Fruit fly (Drosophila melanogaster) whole organism, prepupa: ENCODE measurements around the gene CG7879.

Experiments
- Blimp-1 ChIP-seq: fragments of 200-800 bp; sonication (Bioruptor generic); optimal IDR thresholded peaks from 3 replicates; lab custom pipeline; 2017; ENCODE audit warnings: missing biosample characterization, missing genetic modification characterization, mild to moderate bottlenecking, moderate library complexity, missing genetic modification reagents
- CG10631 ChIP-seq: fragments of 200-800 bp; sonication (Bioruptor generic); optimal IDR thresholded peaks from 2 replicates; lab custom pipeline; 2016; ENCODE audit warnings: missing biosample characterization, missing genetic modification characterization
- CG10669 ChIP-seq: fragments of 200-800 bp; sonication (Bioruptor generic); optimal IDR thresholded peaks from 3 replicates; lab custom pipeline; 2018; ENCODE audit warnings: missing biosample characterization, mild to moderate bottlenecking, missing genetic modification characterization, moderate library complexity
- CG11294 ChIP-seq: fragments of 200-800 bp; sonication (Bioruptor generic); IDR thresholded peaks from 2 replicates; pipeline ENCODE4 v1.3.6; 2022; ENCODE audit warnings: missing biosample characterization, missing genetic modification characterization
- CG11902 ChIP-seq: fragments of 200-800 bp; sonication (Bioruptor generic); optimal IDR thresholded peaks from 3 replicates; lab custom pipeline; 2016; ENCODE audit warnings: missing biosample characterization, missing genetic modification characterization
- CG15336 ChIP-seq: fragments of 200-800 bp; sonication (Bioruptor generic); IDR thresholded peaks from 2 replicates; pipeline ENCODE4 v1.3.6; 2022; ENCODE audit warnings: missing biosample characterization, missing genetic modification characterization
- CG1621 ChIP-seq: fragments of 200-800 bp; sonication (Bioruptor generic); optimal IDR thresholded peaks from 3 replicates; lab custom pipeline; 2018; ENCODE audit warnings: missing biosample characterization, mild to moderate bottlenecking, missing genetic modification characterization
- CG3032 ChIP-seq: fragments of 200-800 bp; optimal IDR thresholded peaks from 2 replicates; lab custom pipeline; 2019; ENCODE audit warnings: missing biosample characterization, mild to moderate bottlenecking, missing genetic modification characterization, moderate library complexity
- CG31627 ChIP-seq: fragments of 200-800 bp; sonication (Bioruptor generic); optimal IDR thresholded peaks from 3 replicates; lab custom pipeline; 2016; ENCODE audit warnings: missing biosample characterization, missing genetic modification characterization
- CG32006 ChIP-seq: fragments of 200-800 bp; sonication (Bioruptor generic); optimal IDR thresholded peaks from 3 replicates; lab custom pipeline; 2017; ENCODE audit warnings: missing biosample characterization, mild to moderate bottlenecking, missing genetic modification characterization
- CG34406 ChIP-seq: fragments of 200-800 bp; sonication (Bioruptor generic); optimal IDR thresholded peaks from 3 replicates; lab custom pipeline; 2016; ENCODE audit warnings: missing biosample characterization, missing genetic modification characterization
- CG3919 ChIP-seq: fragments of 200-800 bp; sonication (Bioruptor generic); optimal IDR thresholded peaks from 3 replicates; lab custom pipeline; 2016; ENCODE audit warnings: missing biosample characterization, missing genetic modification characterization
- CG4318 ChIP-seq: fragments of 200-800 bp; sonication (Bioruptor generic); optimal IDR thresholded peaks from 3 replicates; lab custom pipeline; 2017; ENCODE audit warnings: missing biosample characterization, mild to moderate bottlenecking, missing genetic modification characterization
- CG6163 ChIP-seq: fragments of 200-800 bp; sonication (Bioruptor generic); IDR thresholded peaks from 3 replicates; pipeline ENCODE4 v1.3.6; 2022; ENCODE audit warnings: missing biosample characterization, missing genetic modification characterization
- CG6792 ChIP-seq: fragments of 200-800 bp; sonication (Bioruptor generic); optimal IDR thresholded peaks from 3 replicates; lab custom pipeline; 2016; ENCODE audit warnings: missing biosample characterization, missing genetic modification characterization
- CG6854 ChIP-seq: fragments of 200-800 bp; sonication (Bioruptor generic); optimal IDR thresholded peaks from 2 replicates; lab custom pipeline; 2017; ENCODE audit warnings: missing biosample characterization, mild to moderate bottlenecking, missing genetic modification characterization
- CG7368 ChIP-seq: fragments of 200-800 bp; sonication (Bioruptor generic); optimal IDR thresholded peaks from 3 replicates; lab custom pipeline; 2016; ENCODE audit warnings: missing biosample characterization, missing genetic modification characterization
- CG8119 ChIP-seq: fragments of 200-800 bp; sonication (Bioruptor generic); IDR thresholded peaks from 3 replicates; pipeline ENCODE4 v1.3.6; 2022; ENCODE audit warnings: missing biosample characterization, missing genetic modification characterization
- CG8319 ChIP-seq: fragments of 200-800 bp; sonication (Bioruptor generic); optimal IDR thresholded peaks from 3 replicates; lab custom pipeline; 2016; ENCODE audit warnings: missing biosample characterization, missing genetic modification characterization
- Eip75B ChIP-seq: fragments of 200-800 bp; sonication (Bioruptor generic); optimal IDR thresholded peaks from 3 replicates; lab custom pipeline; 2016; ENCODE audit warnings: missing biosample characterization, missing genetic modification characterization
- Eip93F ChIP-seq: fragments of 200-800 bp; sonication (Bioruptor generic); optimal IDR thresholded peaks from 2 replicates; lab custom pipeline; 2016; ENCODE audit warnings: missing biosample characterization, mild to moderate bottlenecking, missing genetic modification characterization
- Ets96B ChIP-seq: fragments of 200-800 bp; optimal IDR thresholded peaks from 2 replicates; lab custom pipeline; 2019; ENCODE audit warnings: missing biosample characterization, mild to moderate bottlenecking, missing genetic modification characterization, moderate library complexity
- Hr38 ChIP-seq: sonication (Bioruptor generic); optimal IDR thresholded peaks from 2 replicates; lab custom pipeline; 2016; ENCODE audit warnings: missing biosample characterization, missing genetic modification characterization
- Hr4 ChIP-seq: fragments of 200-800 bp; sonication (Bioruptor generic); optimal IDR thresholded peaks from 3 replicates; lab custom pipeline; 2016; ENCODE audit warnings: missing biosample characterization, missing genetic modification characterization
- Lpt ChIP-seq: fragments of 200-800 bp; sonication (Bioruptor generic); optimal IDR thresholded peaks from 3 replicates; lab custom pipeline; 2016; ENCODE audit warnings: missing biosample characterization, missing genetic modification characterization
- Smox ChIP-seq: fragments of 200-800 bp; sonication (Bioruptor generic); optimal IDR thresholded peaks from 3 replicates; lab custom pipeline; 2016; ENCODE audit warnings: missing biosample characterization, missing genetic modification characterization
- Sox102F ChIP-seq: fragments of 200-800 bp; sonication (Bioruptor generic); optimal IDR thresholded peaks from 2 replicates; lab custom pipeline; 2016; ENCODE audit warnings: missing biosample characterization, mild to moderate bottlenecking, missing genetic modification characterization
- Sox14 ChIP-seq: fragments of 200-800 bp; sonication (Bioruptor generic); optimal IDR thresholded peaks from 3 replicates; lab custom pipeline; 2016; ENCODE audit warnings: missing biosample characterization, missing genetic modification characterization
- achi ChIP-seq: fragments of 200-800 bp; sonication (Bioruptor generic); optimal IDR thresholded peaks from 3 replicates; lab custom pipeline; 2016; ENCODE audit warnings: missing biosample characterization, missing genetic modification characterization
- acj6 ChIP-seq: fragments of 200-800 bp; sonication (Bioruptor generic); optimal IDR thresholded peaks from 3 replicates; lab custom pipeline; 2016; ENCODE audit warnings: missing biosample characterization, missing genetic modification characterization
- dsx ChIP-seq: fragments of 200-800 bp; optimal IDR thresholded peaks from 3 replicates; lab custom pipeline; 2019; ENCODE audit warnings: missing biosample characterization, mild to moderate bottlenecking, missing genetic modification characterization, moderate library complexity; ENCODE audit not compliant: poor library complexity, severe bottlenecking
- eg ChIP-seq: fragments of 200-800 bp; sonication (Bioruptor generic); IDR thresholded peaks from 3 replicates; pipeline ENCODE4 v1.3.6; 2022; ENCODE audit warnings: missing biosample characterization, missing genetic modification characterization
- esn ChIP-seq: fragments of 200-800 bp; sonication (Bioruptor generic); optimal IDR thresholded peaks from 2 replicates; lab custom pipeline; 2016; ENCODE audit warnings: missing biosample characterization, mild to moderate bottlenecking, missing genetic modification characterization, moderate library complexity
- fd59A ChIP-seq: fragments of 200-800 bp; sonication (Bioruptor generic); optimal IDR thresholded peaks from 2 replicates; lab custom pipeline; 2017; ENCODE audit warnings: missing biosample characterization, mild to moderate bottlenecking, missing genetic modification characterization, missing genetic modification reagents
- fd85E ChIP-seq: fragments of 200-800 bp; sonication (Bioruptor generic); optimal IDR thresholded peaks from 3 replicates; lab custom pipeline; 2016; ENCODE audit warnings: missing biosample characterization, missing genetic modification characterization
- fkh ChIP-seq: fragments of 200-800 bp; sonication (Bioruptor generic); optimal IDR thresholded peaks from 3 replicates; lab custom pipeline; 2017; ENCODE audit warnings: missing biosample characterization, mild to moderate bottlenecking, missing genetic modification characterization, moderate library complexity
- net ChIP-seq: fragments of 200-800 bp; sonication (Bioruptor generic); optimal IDR thresholded peaks from 3 replicates; lab custom pipeline; 2016; ENCODE audit warnings: missing biosample characterization, missing genetic modification characterization
- pdm3 ChIP-seq: fragments of 200-800 bp; sonication (Bioruptor generic); optimal IDR thresholded peaks from 3 replicates; lab custom pipeline; 2016; ENCODE audit warnings: missing biosample characterization, missing genetic modification characterization
- spab ChIP-seq: fragments of 200-800 bp; sonication (Bioruptor generic); optimal IDR thresholded peaks from 2 replicates; lab custom pipeline; 2017; ENCODE audit warnings: missing biosample characterization, mild to moderate bottlenecking, missing genetic modification characterization, missing genetic modification reagents
- svp ChIP-seq: fragments of 200-800 bp; sonication (Bioruptor generic); peaks from one replicate; lab custom pipeline; 2016; ENCODE audit warnings: missing biosample characterization, missing genetic modification characterization
- topi ChIP-seq: fragments of 200-800 bp; sonication (Bioruptor generic); optimal IDR thresholded peaks from 3 replicates; lab custom pipeline; 2016; ENCODE audit warnings: missing biosample characterization, missing genetic modification characterization
- vri ChIP-seq: fragments of 200-800 bp; sonication (Bioruptor generic); optimal IDR thresholded peaks from 3 replicates; lab custom pipeline; 2016; ENCODE audit warnings: missing biosample characterization, mild to moderate bottlenecking, missing genetic modification characterization

Gene CG7879

DNA sequence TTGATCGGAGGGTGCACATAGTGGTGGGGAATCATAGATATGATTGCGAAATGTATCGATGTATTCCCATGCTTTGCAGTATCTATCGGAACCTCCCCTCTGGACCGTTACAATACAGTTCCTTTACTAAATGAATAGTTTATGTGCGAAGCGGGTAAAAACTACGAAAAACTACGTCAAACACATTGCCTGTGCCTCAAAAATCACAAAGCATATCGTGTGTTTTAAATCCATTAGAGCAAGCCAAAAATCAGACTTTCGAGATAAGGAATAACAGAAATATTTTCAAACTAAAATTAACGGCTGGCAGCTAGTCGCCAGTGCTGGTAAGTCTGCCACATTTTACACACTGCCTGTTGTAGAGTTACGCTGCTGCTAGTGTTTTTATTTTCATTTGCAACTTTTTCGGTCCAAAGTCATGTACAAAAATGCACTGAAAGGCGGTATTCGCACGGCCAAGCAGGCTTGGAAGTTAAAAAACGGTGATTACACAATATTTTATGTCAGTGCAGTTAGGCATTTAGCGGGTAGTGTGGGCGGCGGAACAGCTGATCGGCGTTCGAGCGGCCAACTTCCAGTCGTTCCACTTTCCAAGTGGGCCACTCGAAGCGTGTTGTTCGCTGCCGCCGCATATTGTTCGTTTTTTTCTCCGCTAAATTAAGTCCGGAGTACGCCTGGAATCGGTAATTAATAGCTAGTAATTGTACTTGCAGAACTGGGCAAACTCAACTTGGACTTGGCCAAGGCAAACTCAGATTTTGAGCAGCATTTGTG, 50.9 kb downstream of the CG7879 start (continued):
- TF ChIP-seq spab (GFP tag; lab: Kevin White, UChicago) (no peak), CG6854 (GFP tag; lab: Kevin White, UChicago) (peak; percentile 59), Eip93F (GFP tag; lab: Kevin White, UChicago) (no peak), acj6 (GFP tag; lab: Kevin White, UChicago) (peak; percentile 80), esn (peak; percentile 85), Ets96B (tag; lab: Kevin White, UChicago) (peak; percentile 59), fkh (GFP tag; lab: Kevin White, UChicago) (no peak), topi (GFP tag; lab: Kevin White, UChicago) (peak; percentile 72), Hr38 (GFP tag; lab: Kevin White, UChicago) (peak; percentile 68), CG6792 (peak; percentile 65)

DNA sequence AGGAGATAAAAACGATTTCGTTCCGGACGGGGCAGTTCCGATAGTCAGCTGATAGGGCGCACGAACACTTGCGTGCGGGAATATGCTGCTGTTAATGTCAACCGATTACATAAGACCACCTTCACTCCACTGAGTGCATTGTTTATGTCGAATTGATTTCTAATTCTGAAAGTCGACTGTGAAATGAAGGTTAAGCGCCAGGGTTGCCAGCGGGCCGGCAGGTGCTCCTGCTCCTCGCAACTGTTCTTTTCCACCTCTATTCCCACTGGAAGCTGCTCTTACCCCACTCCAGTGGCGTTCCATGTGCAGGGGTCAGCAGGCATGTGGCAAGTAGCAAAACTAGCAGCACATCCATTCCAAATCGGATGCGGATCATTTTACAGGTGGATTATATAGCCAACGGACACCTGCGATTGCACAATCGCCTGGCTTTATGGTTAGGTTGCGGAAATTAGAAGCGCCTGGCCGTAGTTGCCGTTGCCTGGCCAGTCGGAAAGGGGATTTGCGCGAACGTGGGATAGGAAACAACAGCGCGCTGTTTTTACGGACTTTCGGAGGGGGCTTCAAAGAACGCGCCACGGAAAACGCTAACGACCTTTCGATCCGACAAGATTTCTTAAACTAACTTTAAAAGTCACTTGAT, 51.7 kb downstream of the CG7879 start, which contains the start of gene cue:
cue (minus strand) TSS at position 641 of the 643 bp plus-strand sequence.
- TF ChIP-seq vri (GFP tag; lab: Kevin White, UChicago): peak; percentile 20
- no peak for TF ChIP-seq esn
- TF ChIP-seq svp (GFP tag; lab: Kevin White, UChicago): peak; percentile 44
- TF ChIP-seq Smox (GFP tag; lab: Kevin White, UChicago): no peak

DNA sequence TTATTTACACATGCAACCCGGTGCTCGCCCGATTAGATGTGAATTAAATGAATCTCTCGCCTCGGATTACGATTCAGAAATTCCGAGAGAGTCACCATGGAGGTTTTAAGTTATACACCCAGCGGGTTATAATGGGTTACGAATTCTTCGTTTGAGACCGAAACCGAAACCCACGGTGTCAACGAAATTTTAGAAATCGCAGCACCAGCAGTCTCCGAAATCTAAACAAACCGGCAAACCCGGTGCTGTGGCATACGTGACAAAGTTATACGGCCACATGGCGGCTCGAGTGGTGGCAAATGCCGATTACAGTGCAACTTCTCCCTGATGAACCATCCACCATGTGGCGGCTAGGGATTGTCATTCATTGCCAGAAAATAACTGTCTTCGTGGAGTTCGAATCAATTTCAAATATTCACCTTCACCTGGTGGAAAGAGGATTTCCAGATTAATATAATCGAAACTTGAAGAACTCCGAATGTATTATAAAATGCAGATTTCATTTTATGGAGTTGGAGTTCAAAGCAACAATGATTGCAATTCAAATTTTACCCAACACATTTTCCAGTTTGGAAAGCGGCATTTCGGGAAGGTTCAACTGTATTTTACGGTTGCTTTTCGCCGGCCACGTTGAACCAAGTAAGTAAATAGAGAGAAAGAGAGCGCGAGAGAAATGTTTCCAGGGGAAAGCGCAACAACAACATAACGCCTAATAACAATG, 52.4 kb downstream of the CG7879 start:
- TF ChIP-seq CG6854 (GFP tag; lab: Kevin White, UChicago): peak; percentile 0
- TF ChIP-seq CG11294: peak; percentile 46; the same call in 1 of the 2 replicates
- no peak for TF ChIP-seq CG8319 (GFP tag; lab: Kevin White, UChicago)
- TF ChIP-seq Hr4 (GFP tag; lab: Kevin White, UChicago): peak; percentile 92
- TF ChIP-seq Smox (GFP tag; lab: Kevin White, UChicago): peak; percentile 53
- peak; percentile 67 for TF ChIP-seq esn
- TF ChIP-seq CG3919: peak; percentile 72
- peak; percentile 39 for TF ChIP-seq CG3032 (tag; lab: Kevin White, UChicago)
- TF ChIP-seq Sox102F: peak; percentile 65
- peak; percentile 52 for TF ChIP-seq CG10631 (GFP tag; lab: Kevin White, UChicago)
- TF ChIP-seq CG32006 (GFP tag; lab: Kevin White, UChicago): peak; percentile 94
- TF ChIP-seq CG8119: peak; percentile 86
- TF ChIP-seq topi (GFP tag; lab: Kevin White, UChicago): peak; percentile 49
- no peak for TF ChIP-seq CG1621 (tag; lab: Kevin White, UChicago)
- peak; percentile 63 for TF ChIP-seq CG31627 (GFP tag; lab: Kevin White, UChicago)
- peak; percentile 50 for TF ChIP-seq Eip75B
- no peak for TF ChIP-seq Blimp-1 (GFP tag; lab: Kevin White, UChicago)
- TF ChIP-seq net: peak; percentile 65
- TF ChIP-seq CG15336 (GFP tag; lab: Robert Waterston, UW): peak; percentile 81
- TF ChIP-seq fd85E (GFP tag; lab: Kevin White, UChicago): no peak
- TF ChIP-seq CG10669 (GFP tag; lab: Kevin White, UChicago): peak; percentile 51
- TF ChIP-seq achi (GFP tag; lab: Kevin White, UChicago): peak; percentile 73
- peak; percentile 35 for TF ChIP-seq dsx (GFP tag; lab: Kevin White, UChicago)
- TF ChIP-seq eg (GFP tag; lab: Robert Waterston, UW): peak; percentile 82
- TF ChIP-seq Lpt (GFP tag; lab: Kevin White, UChicago): peak; percentile 68
- TF ChIP-seq pdm3: peak; percentile 69
- peak; percentile 70 for TF ChIP-seq Sox14 (GFP tag; lab: Kevin White, UChicago)
- peak; percentile 60 for TF ChIP-seq svp (GFP tag; lab: Kevin White, UChicago)
- peak; percentile 48 for TF ChIP-seq CG7368 (GFP tag; lab: Kevin White, UChicago)
- peak; percentile 33 for TF ChIP-seq CG34406 (GFP tag; lab: Kevin White, UChicago)
- peak; percentile 81 for TF ChIP-seq CG4318 (GFP tag; lab: Kevin White, UChicago)
- peak; percentile 2 for TF ChIP-seq CG11902 (GFP tag; lab: Kevin White, UChicago)
- TF ChIP-seq Hr38 (GFP tag; lab: Kevin White, UChicago): peak; percentile 11
- peak; percentile 6 for TF ChIP-seq spab (GFP tag; lab: Kevin White, UChicago)
- peak; percentile 35 for TF ChIP-seq Ets96B (tag; lab: Kevin White, UChicago)
- peak; percentile 77 for TF ChIP-seq fkh (GFP tag; lab: Kevin White, UChicago)
- no peak for TF ChIP-seq Eip93F (GFP tag; lab: Kevin White, UChicago)
- TF ChIP-seq fd59A (GFP tag; lab: Kevin White, UChicago): peak; percentile 39
- TF ChIP-seq CG6163 (GFP tag; lab: Robert Waterston, UW): 0 out of 3 replicates have a peak, but pooled peaks have one; percentile 26
